Worm (Caenorhabditis elegans) whole organism, early embryonic: ENCODE measurements around the gene F57A10.2.

Experiments used
- F13C5.2 ChIP-seq: sonication (generic microtip); optimal IDR thresholded peaks from 2 replicates; lab custom pipeline; 2017; ENCODE audit warnings: mild to moderate bottlenecking, missing genetic modification characterization, inconsistent platforms, missing compliant biosample characterization
- ama-1 ChIP-seq: fragments of 150-350 bp; optimal IDR thresholded peaks from 2 replicates; lab custom pipeline; 2014
- ceh-13 ChIP-seq: fragments of 200-800 bp; sonication (Bioruptor generic); optimal IDR thresholded peaks from 2 replicates; lab custom pipeline; 2018; ENCODE audit warnings: mild to moderate bottlenecking, missing genetic modification characterization, missing compliant biosample characterization
- pes-1 ChIP-seq: fragments of 200-800 bp; sonication (Bioruptor generic); IDR thresholded peaks from 2 replicates; pipeline ENCODE4 v1.3.6; 2022; ENCODE audit warnings: missing genetic modification reagents, missing genetic modification characterization, missing compliant biosample characterization
- sea-1 ChIP-seq: fragments of 200-800 bp; sonication (Bioruptor generic); conservative IDR thresholded peaks from 2 replicates; pipeline ENCODE4 v1.3.6; 2022; ENCODE audit warnings: missing genetic modification characterization, missing compliant biosample characterization
- tbx-11 ChIP-seq: fragments of 200-800 bp; sonication (Bioruptor generic); IDR thresholded peaks from 2 replicates; pipeline ENCODE4 v1.3.6; 2022; ENCODE audit warnings: missing genetic modification characterization, missing compliant biosample characterization
- tbx-37 ChIP-seq: fragments of 200-800 bp; sonication (Bioruptor generic); conservative IDR thresholded peaks from 2 replicates; pipeline ENCODE4 v1.3.6; 2022; ENCODE audit warnings: missing genetic modification reagents, missing genetic modification characterization, missing compliant biosample characterization

- no peak for TF ChIP-seq tbx-11
- no peak for TF ChIP-seq F13C5.2 (tag; lab: Kevin White, UChicago)
- no peak for TF ChIP-seq ama-1
- no peak for TF ChIP-seq sea-1 (GFP tag; lab: Robert Waterston, UW)
- no peak for TF ChIP-seq pes-1 (GFP tag; lab: Robert Waterston, UW)
- TF ChIP-seq tbx-37 (GFP tag; lab: Robert Waterston, UW) = no peak
- no peak for TF ChIP-seq ceh-13
Measured at ce11 chrV:15716679-15717078, 49.7 kb upstream of the F57A10.2 start, which contains the start of gene Y6E2A.4.
